Fruit fly (Drosophila melanogaster): ENCODE measurements around the gene CG42578.

DNA sequence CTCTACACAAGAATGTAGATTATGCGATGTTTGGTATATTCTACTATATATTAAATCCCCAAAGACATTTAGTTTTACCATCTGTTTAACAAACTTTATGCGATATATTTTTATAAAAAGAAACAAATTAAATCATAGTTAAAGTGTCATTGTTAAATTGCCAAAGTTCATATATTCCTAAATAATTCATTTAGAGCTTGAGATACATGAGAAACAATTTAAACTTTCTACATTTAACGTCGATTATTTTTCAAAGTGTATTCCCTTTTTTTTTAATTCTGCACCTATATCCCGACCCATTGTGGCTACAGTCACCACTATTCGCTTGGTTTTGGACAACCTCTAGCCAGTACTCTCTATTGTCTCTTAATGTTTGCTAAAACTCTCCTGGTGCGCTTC, 43.8 kb downstream of the CG42578 start:
- TF ChIP-seq kay (GFP tag; ENCODE audit: borderline replicate concordance) (no peak), CG1620 (GFP tag; optimal IDR thresholded peaks at IDR 0.05) (no peak)

Measured in whole organism, adult.